Worm (Caenorhabditis elegans) whole organism, L2 larva: ENCODE data around the gene rpl-12.

ENCODE experiments used
- C34F6.9 ChIP-seq: fragments of 150-350 bp; optimal IDR thresholded peaks from 2 replicates; lab custom pipeline; 2014; ENCODE audit warnings: missing biosample characterization, missing genetic modification characterization
- F13H6.1 ChIP-seq: sonication (generic microtip); optimal IDR thresholded peaks from 2 replicates; lab custom pipeline; 2016; ENCODE audit warnings: missing genetic modification characterization, missing compliant biosample characterization
- R02D3.7 ChIP-seq: fragments of 150-350 bp; optimal IDR thresholded peaks from 2 replicates; lab custom pipeline; 2014; ENCODE audit warnings: missing biosample characterization, missing genetic modification characterization
- ZK546.5 ChIP-seq: sonication (generic microtip); optimal IDR thresholded peaks from 2 replicates; lab custom pipeline; 2017; ENCODE audit warnings: missing biosample characterization, missing genetic modification characterization
- aly-2 ChIP-seq: fragments of 150-350 bp; optimal IDR thresholded peaks from 2 replicates; lab custom pipeline; 2014; ENCODE audit warnings: missing biosample characterization, missing genetic modification characterization
- ama-1 ChIP-seq: fragments of 150-350 bp; optimal IDR thresholded peaks from 2 replicates; lab custom pipeline; 2018; ENCODE audit warnings: inconsistent platforms
- blmp-1 ChIP-seq: sonication (generic microtip); optimal IDR thresholded peaks from 2 replicates; lab custom pipeline; 2017; ENCODE audit warnings: missing genetic modification characterization, mild to moderate bottlenecking, missing compliant biosample characterization, antibody characterized with exemption, moderate library complexity; ENCODE audit not compliant: insufficient read depth
- ceh-16 ChIP-seq: fragments of 150-350 bp; optimal IDR thresholded peaks from 2 replicates; lab custom pipeline; 2014; ENCODE audit warnings: missing biosample characterization, missing genetic modification characterization
- ceh-82 ChIP-seq: fragments of 150-350 bp; optimal IDR thresholded peaks from 2 replicates; lab custom pipeline; 2014; ENCODE audit warnings: missing biosample characterization, missing genetic modification characterization
- crh-2 ChIP-seq: sonication (generic microtip); optimal IDR thresholded peaks from 2 replicates; lab custom pipeline; 2017; ENCODE audit warnings: missing biosample characterization, missing genetic modification characterization
- dmd-4 ChIP-seq: sonication (generic microtip); optimal IDR thresholded peaks from 2 replicates; lab custom pipeline; 2017; ENCODE audit warnings: missing biosample characterization, missing genetic modification characterization
- egl-27 ChIP-seq: sonication (generic microtip); optimal IDR thresholded peaks from 3 replicates; lab custom pipeline; 2017; ENCODE audit warnings: missing biosample characterization, missing genetic modification reagents, missing genetic modification characterization
- elt-1 ChIP-seq: fragments of 150-350 bp; optimal IDR thresholded peaks from 2 replicates; lab custom pipeline; 2014; ENCODE audit warnings: missing biosample characterization, missing genetic modification characterization
- elt-3 ChIP-seq: sonication (generic microtip); optimal IDR thresholded peaks from 2 replicates; lab custom pipeline; 2017; ENCODE audit warnings: missing biosample characterization, missing genetic modification characterization
- fos-1 ChIP-seq: fragments of 150-350 bp; optimal IDR thresholded peaks from 2 replicates; lab custom pipeline; 2014; ENCODE audit warnings: missing biosample characterization, missing genetic modification characterization
- gmeb-1 ChIP-seq: fragments of 150-350 bp; optimal IDR thresholded peaks from 2 replicates; lab custom pipeline; 2014; ENCODE audit warnings: missing biosample characterization, missing genetic modification characterization
- lin-11 ChIP-seq: fragments of 150-350 bp; sonication (generic microtip); optimal IDR thresholded peaks from 2 replicates; lab custom pipeline; 2014; ENCODE audit warnings: missing biosample characterization, missing genetic modification characterization, inconsistent platforms, mixed read lengths
- lin-13 ChIP-seq: fragments of 150-350 bp; optimal IDR thresholded peaks from 2 replicates; lab custom pipeline; 2014; ENCODE audit warnings: missing biosample characterization, missing genetic modification reagents, missing genetic modification characterization
- lin-39 ChIP-seq: fragments of 150-350 bp; optimal IDR thresholded peaks from 2 replicates; lab custom pipeline; 2014; ENCODE audit warnings: missing biosample characterization, missing genetic modification reagents, missing genetic modification characterization
- lsy-2 ChIP-seq, 2 experiments: fragments of 150-350 bp in 1 of 2; sonication (generic microtip) in 1 of 2; optimal IDR thresholded peaks; 2 replicates each; lab custom pipeline; 2014 to 2017; ENCODE audit warnings: missing biosample characterization in 2 of 2, missing genetic modification characterization in 2 of 2
- mab-5 ChIP-seq: fragments of 150-350 bp; optimal IDR thresholded peaks from 2 replicates; lab custom pipeline; 2014; ENCODE audit warnings: missing biosample characterization, missing genetic modification characterization
- mbf-1 ChIP-seq: sonication (generic microtip); optimal IDR thresholded peaks from 2 replicates; lab custom pipeline; 2017; ENCODE audit warnings: missing biosample characterization, missing genetic modification characterization
- nhr-10 ChIP-seq: sonication (generic microtip); optimal IDR thresholded peaks from 2 replicates; lab custom pipeline; 2017; ENCODE audit warnings: missing biosample characterization, missing genetic modification characterization
- nhr-11 ChIP-seq: fragments of 150-350 bp; optimal IDR thresholded peaks from 2 replicates; lab custom pipeline; 2014; ENCODE audit warnings: missing biosample characterization, missing genetic modification characterization
- nhr-129 ChIP-seq: fragments of 150-350 bp; optimal IDR thresholded peaks from 2 replicates; lab custom pipeline; 2014; ENCODE audit warnings: missing biosample characterization, missing genetic modification characterization
- nhr-23 ChIP-seq: fragments of 150-350 bp; optimal IDR thresholded peaks from 2 replicates; lab custom pipeline; 2014; ENCODE audit warnings: missing biosample characterization, missing genetic modification reagents, missing genetic modification characterization
- nhr-237 ChIP-seq: fragments of 150-350 bp; optimal IDR thresholded peaks from 2 replicates; lab custom pipeline; 2014; ENCODE audit warnings: missing biosample characterization, missing genetic modification characterization
- nhr-6 ChIP-seq: fragments of 150-350 bp; optimal IDR thresholded peaks from 2 replicates; lab custom pipeline; 2014; ENCODE audit warnings: missing biosample characterization, missing genetic modification characterization
- nhr-77 ChIP-seq: fragments of 150-350 bp; optimal IDR thresholded peaks from 2 replicates; lab custom pipeline; 2014; ENCODE audit warnings: missing biosample characterization, missing genetic modification characterization
- peb-1 ChIP-seq: fragments of 150-350 bp; optimal IDR thresholded peaks from 2 replicates; lab custom pipeline; 2014; ENCODE audit warnings: missing biosample characterization, missing genetic modification characterization
- sem-4 ChIP-seq: fragments of 150-350 bp; optimal IDR thresholded peaks from 2 replicates; lab custom pipeline; 2014; ENCODE audit warnings: missing biosample characterization, missing genetic modification reagents, missing genetic modification characterization
- skn-1 ChIP-seq: sonication (generic microtip); optimal IDR thresholded peaks from 2 replicates; lab custom pipeline; 2017; ENCODE audit warnings: missing biosample characterization, missing genetic modification characterization
- sma-3 ChIP-seq: sonication (generic microtip); optimal IDR thresholded peaks from 2 replicates; lab custom pipeline; 2016; ENCODE audit warnings: missing genetic modification reagents, missing genetic modification characterization, missing compliant biosample characterization
- snpc-4 ChIP-seq: fragments of 150-350 bp; optimal IDR thresholded peaks from 2 replicates; lab custom pipeline; 2014; ENCODE audit warnings: missing biosample characterization, missing genetic modification characterization
- unc-39 ChIP-seq: fragments of 150-350 bp; optimal IDR thresholded peaks from 2 replicates; lab custom pipeline; 2014; ENCODE audit warnings: missing biosample characterization, missing genetic modification characterization
- unc-55 ChIP-seq: fragments of 150-350 bp; sonication (generic microtip); optimal IDR thresholded peaks from 3 replicates; lab custom pipeline; 2014; ENCODE audit warnings: missing biosample characterization, missing genetic modification reagents, missing genetic modification characterization
- unc-62 ChIP-seq: fragments of 150-350 bp; optimal IDR thresholded peaks from 2 replicates; lab custom pipeline; 2014; ENCODE audit warnings: missing biosample characterization, missing genetic modification reagents, missing genetic modification characterization
- ztf-1 ChIP-seq: fragments of 200-800 bp; sonication (Bioruptor generic); conservative IDR thresholded peaks from 2 replicates; pipeline ENCODE4 v1.3.6; 2022; ENCODE audit warnings: missing genetic modification characterization, missing compliant biosample characterization
- ztf-11 ChIP-seq: sonication (generic microtip); optimal IDR thresholded peaks from 2 replicates; lab custom pipeline; 2017; ENCODE audit warnings: missing biosample characterization, missing genetic modification characterization
- ztf-4 ChIP-seq: fragments of 150-350 bp; optimal IDR thresholded peaks from 2 replicates; lab custom pipeline; 2014; ENCODE audit warnings: missing biosample characterization, missing genetic modification characterization

Gene rpl-12

ce11 chrIV:13231393-13231792 lies 9.1 kb downstream of the rpl-12 start:
- TF ChIP-seq nhr-6 (peak; percentile 7), nhr-237 (tag; lab: Kevin White, UChicago) (no peak), blmp-1 (tag; lab: Kevin White, UChicago) (no peak), dmd-4 (tag; lab: Kevin White, UChicago) (no peak), ceh-16 (tag; lab: Kevin White, UChicago) (no peak), gmeb-1 (peak; percentile 5), lsy-2 (tag; optimal IDR thresholded peaks at IDR 0.05; lab: Kevin White, UChicago) (peak; percentile 88 to 98), fos-1 (peak; percentile 9), mab-5 (tag; lab: Kevin White, UChicago) (no peak), mbf-1 (no peak), lin-39 (no peak), sma-3 (GFP tag; lab: Kevin White, UChicago) (no peak), elt-3 (tag; lab: Kevin White, UChicago) (no peak), ceh-82 (tag; lab: Kevin White, UChicago) (no peak), crh-2 (tag; lab: Kevin White, UChicago) (peak; percentile 73), unc-62 (no peak), nhr-10 (tag; lab: Kevin White, UChicago) (no peak), egl-27 (tag; lab: Kevin White, UChicago) (no peak), ztf-1 (GFP tag; lab: Robert Waterston, UW) (no peak), snpc-4 (tag; lab: Kevin White, UChicago) (no peak), R02D3.7 (no peak), nhr-23 (tag; lab: Kevin White, UChicago) (no peak), nhr-129 (peak; percentile 81), unc-39 (tag; lab: Kevin White, UChicago) (no peak), ama-1 (no peak), lin-11 (no peak), C34F6.9 (tag; lab: Kevin White, UChicago) (peak; percentile 55), elt-1 (tag; lab: Kevin White, UChicago) (no peak), unc-55 (peak; percentile 73), nhr-11 (no peak), ZK546.5 (tag; lab: Kevin White, UChicago) (no peak), lin-13 (GFP tag; lab: Kevin White, UChicago) (peak; percentile 60)

ce11 chrIV:13221657-13222056 lies 18.8 kb downstream of the rpl-12 start, which contains the start of gene C48D1.5:
TSS of gene C48D1.5 (plus strand) at chrIV:13221957.
- no peak for TF ChIP-seq dmd-4 (tag; lab: Kevin White, UChicago)
- TF ChIP-seq elt-3 (tag; lab: Kevin White, UChicago), result no peak
- TF ChIP-seq F13H6.1 (tag; lab: Kevin White, UChicago), result no peak
- TF ChIP-seq nhr-77 (tag; lab: Kevin White, UChicago), result no peak
- no peak for TF ChIP-seq sem-4 (tag; lab: Kevin White, UChicago)
- TF ChIP-seq unc-55, result no peak
- no peak for TF ChIP-seq nhr-237 (tag; lab: Kevin White, UChicago)
- TF ChIP-seq fos-1, result no peak
- TF ChIP-seq ztf-11 (tag; lab: Kevin White, UChicago), result no peak
- TF ChIP-seq ztf-4 (tag; lab: Kevin White, UChicago), result no peak
- TF ChIP-seq snpc-4 (tag; lab: Kevin White, UChicago), result no peak
- no peak for TF ChIP-seq aly-2 (tag; lab: Kevin White, UChicago)
- TF ChIP-seq unc-62, result no peak
- no peak for TF ChIP-seq ceh-82 (tag; lab: Kevin White, UChicago)
- TF ChIP-seq mab-5 (tag; lab: Kevin White, UChicago), result no peak
- no peak for TF ChIP-seq blmp-1 (tag; lab: Kevin White, UChicago)
- no peak for TF ChIP-seq R02D3.7
- no peak for TF ChIP-seq nhr-129

DNA sequence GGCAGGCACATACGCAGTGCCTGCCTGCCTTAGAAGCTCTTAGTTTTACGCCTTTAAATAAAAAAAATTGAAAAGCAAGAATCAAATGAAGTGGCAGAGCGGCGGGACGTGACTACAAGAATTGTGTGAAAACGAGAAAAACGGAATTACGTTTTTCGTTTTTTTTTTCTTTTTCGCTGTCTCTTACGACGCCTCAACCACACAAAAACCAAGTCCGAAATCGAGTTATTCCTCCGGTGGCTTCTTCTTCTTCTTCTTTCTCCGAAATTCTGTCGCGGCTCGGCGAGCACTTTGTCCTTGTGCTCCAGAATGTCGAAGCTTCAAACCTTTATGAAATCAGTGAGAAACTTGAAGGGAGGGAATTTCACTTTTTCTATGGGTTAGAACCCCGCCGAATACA lies 19.9 kb downstream of the rpl-12 start:
- no peak for TF ChIP-seq fos-1
- TF ChIP-seq crh-2 (tag; lab: Kevin White, UChicago), result no peak
- TF ChIP-seq peb-1, result no peak
- TF ChIP-seq ztf-11 (tag; lab: Kevin White, UChicago), result no peak
- no peak for TF ChIP-seq nhr-11
- no peak for TF ChIP-seq sma-3 (GFP tag; lab: Kevin White, UChicago)
- TF ChIP-seq skn-1 (tag; lab: Kevin White, UChicago), result no peak
- TF ChIP-seq sem-4 (tag; lab: Kevin White, UChicago), result no peak
- TF ChIP-seq unc-62, result no peak
